Fruit fly (Drosophila melanogaster) whole organism, embryonic: ENCODE data around the gene mrva.

ENCODE experiments used
- Abd-B ChIP-seq: fragments of 200-800 bp; sonication (Bioruptor generic); optimal IDR thresholded peaks from 2 replicates; lab custom pipeline; 2018; ENCODE audit warnings: missing biosample characterization, mild to moderate bottlenecking, missing genetic modification characterization, moderate library complexity
- Awh ChIP-seq: fragments of 200-800 bp; sonication (Bioruptor generic); IDR thresholded peaks from 2 replicates; pipeline ENCODE4, ENCODE4 v1.3.6; 2022; ENCODE audit warnings: missing biosample characterization, missing genetic modification characterization
- BtbVII ChIP-seq: fragments of 200-800 bp; sonication (Bioruptor generic); optimal IDR thresholded peaks from 3 replicates; lab custom pipeline; 2017; ENCODE audit warnings: missing biosample characterization, mild to moderate bottlenecking, missing genetic modification characterization
- CG10147 ChIP-seq: fragments of 200-800 bp; sonication (Bioruptor generic); optimal IDR thresholded peaks from 2 replicates; lab custom pipeline; 2019; ENCODE audit warnings: missing biosample characterization, mild to moderate bottlenecking, missing genetic modification characterization, moderate library complexity
- CG11504 ChIP-seq: fragments of 200-800 bp; sonication (Bioruptor generic); optimal IDR thresholded peaks from 3 replicates; lab custom pipeline; 2019; ENCODE audit warnings: missing biosample characterization, mild to moderate bottlenecking, missing genetic modification characterization, moderate library complexity
- CG12104 ChIP-seq: fragments of 200-800 bp; sonication (Bioruptor generic); optimal IDR thresholded peaks from 3 replicates; lab custom pipeline; 2016; ENCODE audit warnings: missing biosample characterization, missing genetic modification characterization
- CG12155 ChIP-seq: fragments of 200-800 bp; sonication (Bioruptor generic); optimal IDR thresholded peaks from 3 replicates; lab custom pipeline; 2016; ENCODE audit warnings: missing biosample characterization, missing genetic modification characterization
- CG13287 ChIP-seq: fragments of 200-800 bp; sonication (Bioruptor generic); IDR thresholded peaks from 2 replicates; pipeline ENCODE4 v1.3.6; 2022; ENCODE audit warnings: missing biosample characterization, missing genetic modification characterization; ENCODE audit not compliant: partially characterized antibody
- CG15514 ChIP-seq: fragments of 200-800 bp; sonication (Bioruptor generic); optimal IDR thresholded peaks from 3 replicates; lab custom pipeline; 2017; ENCODE audit warnings: missing biosample characterization, missing genetic modification characterization, mild to moderate bottlenecking, moderate library complexity, missing genetic modification reagents
- CG16815 ChIP-seq: fragments of 200-800 bp; sonication (Bioruptor generic); optimal IDR thresholded peaks from 3 replicates; lab custom pipeline; 2017; ENCODE audit warnings: missing biosample characterization, mild to moderate bottlenecking, missing genetic modification characterization
- CG17359 ChIP-seq: fragments of 200-800 bp; sonication (Bioruptor generic); optimal IDR thresholded peaks from 3 replicates; lab custom pipeline; 2018; ENCODE audit warnings: missing biosample characterization, mild to moderate bottlenecking, missing genetic modification characterization, moderate library complexity
- CG18764 ChIP-seq: fragments of 200-800 bp; sonication (Bioruptor generic); optimal IDR thresholded peaks from 3 replicates; lab custom pipeline; 2016; ENCODE audit warnings: missing biosample characterization, missing genetic modification characterization
- CG30403 ChIP-seq: fragments of 200-800 bp; sonication (Bioruptor generic); optimal IDR thresholded peaks from 3 replicates; lab custom pipeline; 2016; ENCODE audit warnings: missing biosample characterization, missing genetic modification characterization
- CG42726 ChIP-seq: fragments of 200-800 bp; sonication (Bioruptor generic); IDR thresholded peaks from 2 replicates; pipeline ENCODE4 v1.3.6; 2022; ENCODE audit warnings: missing biosample characterization, missing genetic modification characterization; ENCODE audit not compliant: partially characterized antibody
- CG4282 ChIP-seq: fragments of 200-800 bp; sonication (Bioruptor generic); optimal IDR thresholded peaks from 2 replicates; lab custom pipeline; 2016; ENCODE audit warnings: missing biosample characterization, missing genetic modification characterization
- CG6254 ChIP-seq: fragments of 200-800 bp; sonication (Bioruptor generic); optimal IDR thresholded peaks from 3 replicates; lab custom pipeline; 2017; ENCODE audit warnings: mild to moderate bottlenecking, missing biosample characterization, missing genetic modification reagents, missing genetic modification characterization
- CG6689 ChIP-seq: fragments of 200-800 bp; sonication (Bioruptor generic); IDR thresholded peaks from 2 replicates; pipeline ENCODE4 v1.3.6; 2022; ENCODE audit warnings: missing biosample characterization, missing genetic modification characterization
- CG7372 ChIP-seq: fragments of 200-800 bp; sonication (Bioruptor generic); IDR thresholded peaks from 2 replicates; pipeline ENCODE4 v1.3.6; 2022; ENCODE audit warnings: missing biosample characterization, missing genetic modification characterization
- CG8089 ChIP-seq: fragments of 200-800 bp; sonication (Bioruptor generic); optimal IDR thresholded peaks from 3 replicates; lab custom pipeline; 2016; ENCODE audit warnings: missing biosample characterization, missing genetic modification characterization
- CG8290 ChIP-seq, 3 experiments: fragments of 200-800 bp; sonication (Bioruptor generic); optimal IDR thresholded peaks; 2 replicates each; lab custom pipeline; 2016 to 2019; ENCODE audit warnings: missing biosample characterization in 3 of 3, missing genetic modification characterization in 3 of 3, mild to moderate bottlenecking in 2 of 3, moderate library complexity in 1 of 3
- Fer1 ChIP-seq: fragments of 200-800 bp; sonication (Bioruptor generic); optimal IDR thresholded peaks from 2 replicates; lab custom pipeline; 2017; ENCODE audit warnings: missing biosample characterization, mild to moderate bottlenecking, missing genetic modification characterization
- Lim3 ChIP-seq: fragments of 200-800 bp; sonication (Bioruptor generic); IDR thresholded peaks from 2 replicates; pipeline ENCODE4 v1.3.6; 2022; ENCODE audit warnings: missing biosample characterization, missing genetic modification characterization
- Nf-YC ChIP-seq: fragments of 200-800 bp; optimal IDR thresholded peaks from 3 replicates; lab custom pipeline; 2019; ENCODE audit warnings: missing biosample characterization, mild to moderate bottlenecking, missing genetic modification characterization, moderate library complexity
- NfI ChIP-seq: fragments of 200-800 bp; sonication (Bioruptor generic); optimal IDR thresholded peaks from 3 replicates; lab custom pipeline; 2018; ENCODE audit warnings: missing biosample characterization, mild to moderate bottlenecking, missing genetic modification characterization, moderate library complexity
- Sin3A ChIP-seq: fragments of >200 bp; optimal IDR thresholded peaks from 2 replicates; lab custom pipeline; 2018
- Ssrp ChIP-seq: fragments of 200-800 bp; sonication (Bioruptor generic); optimal IDR thresholded peaks from 2 replicates; lab custom pipeline; 2018; ENCODE audit warnings: missing biosample characterization, mild to moderate bottlenecking, missing genetic modification characterization, moderate library complexity
- Taf1 ChIP-seq: fragments of 200-800 bp; sonication (Bioruptor generic); IDR thresholded peaks from 2 replicates; pipeline ENCODE4 v1.3.6; 2022; ENCODE audit warnings: missing biosample characterization, missing genetic modification characterization
- Tbp ChIP-seq: fragments of >200 bp; optimal IDR thresholded peaks from 2 replicates; lab custom pipeline; 2018; ENCODE audit warnings: missing biosample characterization, missing genetic modification characterization
- Usf ChIP-seq: fragments of 200-800 bp; sonication (Bioruptor generic); optimal IDR thresholded peaks from 2 replicates; lab custom pipeline; 2017; ENCODE audit warnings: missing genotype, missing biosample characterization, missing genetic modification characterization
- abd-A ChIP-seq: fragments of 200-800 bp; sonication (Bioruptor generic); optimal IDR thresholded peaks from 3 replicates; lab custom pipeline; 2019; ENCODE audit warnings: missing biosample characterization, mild to moderate bottlenecking, missing genetic modification characterization, moderate library complexity
- ase ChIP-seq: fragments of 200-800 bp; sonication (Bioruptor generic); IDR thresholded peaks from 3 replicates; pipeline ENCODE4 v1.3.6; 2022; ENCODE audit warnings: missing biosample characterization, missing genetic modification characterization
- caup ChIP-seq: fragments of 200-800 bp; sonication (Bioruptor generic); optimal IDR thresholded peaks from 3 replicates; lab custom pipeline; 2017; ENCODE audit warnings: missing biosample characterization, mild to moderate bottlenecking, missing genetic modification characterization, moderate library complexity; ENCODE audit not compliant: severe bottlenecking
- esg ChIP-seq: fragments of 200-800 bp; sonication (Bioruptor generic); conservative IDR thresholded peaks from 2 replicates; pipeline ENCODE4 v1.3.6; 2022; ENCODE audit warnings: missing biosample characterization, missing genetic modification characterization
- ewg ChIP-seq: fragments of 200-800 bp; sonication (Bioruptor generic); optimal IDR thresholded peaks from 3 replicates; lab custom pipeline; 2017; ENCODE audit warnings: mild to moderate bottlenecking, missing biosample characterization, missing genetic modification reagents, missing genetic modification characterization
- gfzf ChIP-seq: fragments of 200-800 bp; sonication (Bioruptor generic); optimal IDR thresholded peaks from 2 replicates; lab custom pipeline; 2016; ENCODE audit warnings: missing biosample characterization, mild to moderate bottlenecking, missing genetic modification characterization, moderate library complexity
- grn ChIP-seq: fragments of 200-800 bp; sonication (Bioruptor generic); optimal IDR thresholded peaks from 3 replicates; lab custom pipeline; 2017; ENCODE audit warnings: missing biosample characterization, missing genetic modification characterization
- hkb ChIP-seq, 2 experiments: fragments of 200-800 bp in 1 of 2; fragments of >200 bp in 1 of 2; sonication (Bioruptor generic) in 1 of 2; IDR thresholded peaks in 1 of 2; optimal IDR thresholded peaks in 1 of 2; 2 replicates each; pipeline versions ENCODE4 v1.3.6 to Lab custom; 2017 to 2022; ENCODE audit warnings: missing biosample characterization in 1 of 2, missing genetic modification characterization in 1 of 2
- maf-S ChIP-seq: fragments of 200-800 bp; sonication (Bioruptor generic); optimal IDR thresholded peaks from 2 replicates; lab custom pipeline; 2016; ENCODE audit warnings: missing biosample characterization, missing genetic modification characterization
- nerfin-2 ChIP-seq: fragments of 200-800 bp; sonication (Bioruptor generic); IDR thresholded peaks from 2 replicates; pipeline ENCODE4 v1.3.6; 2022; ENCODE audit warnings: missing biosample characterization, missing genetic modification characterization; ENCODE audit not compliant: partially characterized antibody
- peb ChIP-seq: fragments of 200-800 bp; sonication (Bioruptor generic); IDR thresholded peaks from 2 replicates; pipeline ENCODE4 v1.3.6; 2022; ENCODE audit warnings: missing biosample characterization, missing genetic modification characterization
- phol ChIP-seq: fragments of 200-800 bp; sonication (Bioruptor generic); optimal IDR thresholded peaks from 3 replicates; lab custom pipeline; 2018; ENCODE audit warnings: missing biosample characterization, mild to moderate bottlenecking, missing genetic modification characterization, moderate library complexity
- sna ChIP-seq: fragments of 200-800 bp; sonication (Bioruptor generic); IDR thresholded peaks from 2 replicates; pipeline ENCODE4 v1.3.6; 2022; ENCODE audit warnings: missing biosample characterization, missing genetic modification characterization; ENCODE audit not compliant: partially characterized antibody
- sug ChIP-seq: fragments of 200-800 bp; optimal IDR thresholded peaks from 2 replicates; lab custom pipeline; 2019; ENCODE audit warnings: missing biosample characterization, mild to moderate bottlenecking, missing genetic modification characterization, moderate library complexity
- tgo ChIP-seq: fragments of 200-800 bp; sonication (Bioruptor generic); IDR thresholded peaks from 3 replicates; pipeline ENCODE4 v1.3.6; 2022; ENCODE audit warnings: missing biosample characterization, missing genetic modification characterization
- tio ChIP-seq: fragments of 200-800 bp; sonication (Bioruptor generic); optimal IDR thresholded peaks from 2 replicates; lab custom pipeline; 2017; ENCODE audit warnings: missing biosample characterization, missing genetic modification characterization, inconsistent platforms
- tll ChIP-seq, 2 experiments: fragments of 200-800 bp in 1 of 2; fragments of >200 bp in 1 of 2; sonication (Bioruptor generic) in 1 of 2; optimal IDR thresholded peaks; 2 replicates each; lab custom pipeline; 2017 to 2019; ENCODE audit warnings: missing biosample characterization in 2 of 2, missing genetic modification characterization in 2 of 2, mild to moderate bottlenecking in 1 of 2, moderate library complexity in 1 of 2
- wor ChIP-seq: fragments of 200-800 bp; sonication (Bioruptor generic); IDR thresholded peaks from 2 replicates; pipeline ENCODE4 v1.3.6; 2022; ENCODE audit warnings: missing biosample characterization, missing genetic modification characterization
- zen2 ChIP-seq: fragments of 200-800 bp; sonication (Bioruptor generic); IDR thresholded peaks from 3 replicates; pipeline ENCODE4 v1.3.6; 2022; ENCODE audit warnings: missing biosample characterization, missing genetic modification characterization; ENCODE audit not compliant: partially characterized antibody

mrva gene

DNA sequence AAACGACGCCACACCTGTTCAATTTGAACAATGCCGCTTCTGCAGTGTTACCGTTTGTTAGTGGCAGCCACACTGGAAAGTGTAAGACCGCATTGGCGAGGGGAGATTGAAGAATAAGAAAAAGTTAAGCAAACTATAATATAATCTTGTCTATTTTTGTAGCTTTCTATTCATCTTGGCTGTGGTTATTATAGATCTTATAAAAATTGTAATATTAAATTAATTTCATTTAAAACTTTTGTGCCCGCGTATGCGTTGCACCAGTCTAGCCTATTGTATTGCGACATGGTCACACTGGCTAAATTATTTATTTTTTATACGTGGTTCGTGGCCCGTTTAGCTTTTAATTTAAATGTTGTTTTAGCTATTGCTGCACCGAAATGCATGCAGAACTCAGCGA is 5.3 kb downstream of the mrva start, which contains the start of the genes RhoGEF4 and Rint1 (continued):
- TF ChIP-seq tll (GFP tag; optimal IDR thresholded peaks at IDR 0.05; lab: Kevin White, UChicago) (peak in 1 of 2 experiments; percentile 14), tgo (GFP tag; lab: Robert Waterston, UW) (peak; percentile 77), CG6689 (GFP tag; lab: Robert Waterston, UW) (peak; percentile 76), CG10147 (peak; percentile 74), CG12155 (GFP tag; lab: Kevin White, UChicago) (peak; percentile 73), grn (GFP tag; lab: Kevin White, UChicago) (no peak), peb (GFP tag; lab: Robert Waterston, UW) (peak; percentile 64), Ssrp (tag; lab: Kevin White, UChicago) (peak; percentile 76), zen2 (no peak), hkb (optimal IDR thresholded peaks at IDR 0.05; lab: Kevin White, UChicago) (peak; percentile 100), hkb (GFP tag; IDR thresholded peaks at IDR 0.05; lab: Robert Waterston, UW) (peak; percentile 58), CG8089 (no peak), NfI (GFP tag; lab: Kevin White, UChicago) (peak; percentile 65), Usf (GFP tag; lab: Kevin White, UChicago) (peak; percentile 59), CG18764 (GFP tag; lab: Kevin White, UChicago) (peak; percentile 49), CG15514 (GFP tag; lab: Kevin White, UChicago) (peak; percentile 52), Tbp (no peak), nerfin-2 (GFP tag; lab: Robert Waterston, UW) (no peak), Awh (GFP tag; lab: Robert Waterston, UW) (peak; percentile 51; the same call in 1 of the 2 replicates), sug (tag; lab: Kevin White, UChicago) (peak; percentile 73), tio (GFP tag; lab: Kevin White, UChicago) (no peak), sna (GFP tag; lab: Robert Waterston, UW) (no peak), Abd-B (GFP tag; lab: Kevin White, UChicago) (peak; percentile 77), Sin3A (lab: Kevin White, UChicago) (peak; percentile 87), phol (peak; percentile 81), CG30403 (GFP tag; lab: Kevin White, UChicago) (peak; percentile 86), CG4282 (GFP tag; lab: Kevin White, UChicago) (no peak), abd-A (tag; lab: Kevin White, UChicago) (no peak), caup (GFP tag; lab: Kevin White, UChicago) (peak; percentile 34), gfzf (GFP tag; lab: Kevin White, UChicago) (peak; percentile 81), CG17359 (tag; lab: Kevin White, UChicago) (peak; percentile 43), esg (peak; percentile 77), Taf1 (GFP tag; lab: Robert Waterston, UW) (peak; percentile 61; the same call in 1 of the 2 replicates), ase (GFP tag; lab: Robert Waterston, UW) (0 out of 3 replicates have a peak, but pooled peaks have one; percentile 41), maf-S (GFP tag; lab: Kevin White, UChicago) (peak; percentile 29), CG11504 (tag; lab: Kevin White, UChicago) (no peak), BtbVII (GFP tag; lab: Kevin White, UChicago) (no peak), CG7372 (GFP tag; lab: Robert Waterston, UW) (peak; percentile 58; the same call in 1 of the 2 replicates), CG8290 (GFP tag; optimal IDR thresholded peaks at IDR 0.05; lab: Kevin White, UChicago) (peak; percentile 75), CG8290 (tag; optimal IDR thresholded peaks at IDR 0.05; lab: Kevin White, UChicago) (peak in 1 of 2 experiments; percentile 67), Fer1 (GFP tag; lab: Kevin White, UChicago) (peak; percentile 61), Nf-YC (tag; lab: Kevin White, UChicago) (no peak), wor (GFP tag; lab: Robert Waterston, UW) (peak; percentile 72), CG16815 (peak; percentile 64), CG6254 (peak; percentile 22), CG42726 (GFP tag; lab: Robert Waterston, UW) (0 out of 2 replicates have a peak, but pooled peaks have one; percentile 58), CG13287 (GFP tag; lab: Robert Waterston, UW) (peak; percentile 55; the same call in 1 of the 2 replicates), Lim3 (no peak), CG12104 (peak; percentile 46), ewg (GFP tag; lab: Kevin White, UChicago) (peak; percentile 60)
